Fruit fly (Drosophila melanogaster): ENCODE data around the gene CG14304.

The CG14304 gene

DNA sequence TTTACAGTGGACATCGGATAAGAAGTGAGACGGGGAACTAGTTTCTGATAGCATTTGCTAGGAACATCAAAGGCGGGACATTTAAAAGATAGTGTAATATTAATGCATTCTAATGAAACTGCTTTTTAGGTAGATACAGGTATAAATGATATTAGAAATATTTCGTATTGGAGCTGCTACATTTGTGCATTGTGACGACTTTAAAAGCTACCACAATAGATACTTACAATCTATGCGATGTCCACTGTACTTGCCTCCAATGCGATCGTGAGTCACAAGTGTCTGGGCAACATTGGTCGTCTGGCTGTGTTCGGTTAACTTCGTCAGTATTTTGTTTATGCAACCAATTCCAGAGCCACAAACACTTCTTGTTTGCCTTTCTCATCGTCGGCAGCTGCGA is 48.7 kb upstream of the CG14304 start (continued):
- TF ChIP-seq ash1 (GFP tag; optimal IDR thresholded peaks at IDR 0.05), result no peak
- TF ChIP-seq CG1603 (tag; optimal IDR thresholded peaks at IDR 0.05), result peak; percentile 32
- peak; percentile 32 for TF ChIP-seq Sox100B (GFP tag; optimal IDR thresholded peaks at IDR 0.05)
- TF ChIP-seq sr (GFP tag; IDR thresholded peaks at IDR 0.05), result no peak
- TF ChIP-seq CG14965 (GFP tag; optimal IDR thresholded peaks at IDR 0.05; ENCODE audit: borderline replicate concordance), result no peak
- TF ChIP-seq CG3281 (GFP tag; optimal IDR thresholded peaks at IDR 0.05), result no peak
- no peak for TF ChIP-seq lab (GFP tag; optimal IDR thresholded peaks at IDR 0.05)
- TF ChIP-seq CG12104 (GFP tag; optimal IDR thresholded peaks at IDR 0.05), result no peak
- TF ChIP-seq CG13424 (tag; optimal IDR thresholded peaks at IDR 0.05), result peak; percentile 48
- no peak for TF ChIP-seq wek (GFP tag; optimal IDR thresholded peaks at IDR 0.05)
- TF ChIP-seq jing (GFP tag; optimal IDR thresholded peaks at IDR 0.05), result no peak
- peak; percentile 9 for TF ChIP-seq Ssrp (tag; optimal IDR thresholded peaks at IDR 0.05)
- no peak for TF ChIP-seq pfk (GFP tag; optimal IDR thresholded peaks at IDR 0.05)
- no peak for TF ChIP-seq fd3F (GFP tag; optimal IDR thresholded peaks at IDR 0.05)
- no peak for TF ChIP-seq CG3407 (GFP tag; optimal IDR thresholded peaks at IDR 0.05)
- peak; percentile 12 for TF ChIP-seq CG16863 (GFP tag; optimal IDR thresholded peaks at IDR 0.05)
- TF ChIP-seq vnd (GFP tag; IDR thresholded peaks at IDR 0.05; ENCODE audit: partially characterized antibody), result no peak
- peak; percentile 69 for TF ChIP-seq Med (GFP tag)
- peak; percentile 89 for TF ChIP-seq grau (tag; optimal IDR thresholded peaks at IDR 0.05)
- no peak for TF ChIP-seq sd (tag; optimal IDR thresholded peaks at IDR 0.05)
- TF ChIP-seq chm (GFP tag; IDR thresholded peaks at IDR 0.05), result no peak
- peak; percentile 24 to 86 for TF ChIP-seq Pdp1 (GFP tag; optimal IDR thresholded peaks at IDR 0.05)
- TF ChIP-seq Lim3 (GFP tag; IDR thresholded peaks at IDR 0.05), result no peak
- no peak for TF ChIP-seq Abd-B (GFP tag; optimal IDR thresholded peaks at IDR 0.05)
- no peak for TF ChIP-seq CG13287 (GFP tag; IDR thresholded peaks at IDR 0.05; ENCODE audit: partially characterized antibody)
- TF ChIP-seq CG9817 (tag; optimal IDR thresholded peaks at IDR 0.05), result peak; percentile 47
- no peak for TF ChIP-seq HLHmδ (GFP tag; optimal IDR thresholded peaks at IDR 0.05)
- no peak for TF ChIP-seq hth (optimal IDR thresholded peaks at IDR 0.05)
- no peak for TF ChIP-seq vfl (GFP tag; optimal IDR thresholded peaks at IDR 0.05)
- no peak for TF ChIP-seq dan (GFP tag; IDR thresholded peaks at IDR 0.05)
- TF ChIP-seq kah (GFP tag; optimal IDR thresholded peaks at IDR 0.05), result no peak
- no peak for TF ChIP-seq btn (GFP tag; optimal IDR thresholded peaks at IDR 0.05)
- TF ChIP-seq CG11695 (GFP tag; IDR thresholded peaks at IDR 0.05), result 0 out of 3 replicates have a peak, but pooled peaks have one; percentile 16
- TF ChIP-seq en (GFP tag; optimal IDR thresholded peaks at IDR 0.05), result no peak
- no peak for TF ChIP-seq CG1602 (GFP tag; optimal IDR thresholded peaks at IDR 0.05)
- TF ChIP-seq sim (GFP tag; IDR thresholded peaks at IDR 0.05), result no peak
- no peak for TF ChIP-seq CG15696 (tag; optimal IDR thresholded peaks at IDR 0.05)
- TF ChIP-seq CG4404 (GFP tag; IDR thresholded peaks at IDR 0.05), result no peak
- TF ChIP-seq CG10431 (GFP tag; optimal IDR thresholded peaks at IDR 0.05), result no peak
- TF ChIP-seq CG4617 (GFP tag; optimal IDR thresholded peaks at IDR 0.05; ENCODE audit: borderline replicate concordance), result no peak
- peak in 1 of 2 experiments; percentile 13 for TF ChIP-seq Hr51 (GFP tag; optimal IDR thresholded peaks at IDR 0.05)
- no peak for TF ChIP-seq gcm2 (GFP tag; optimal IDR thresholded peaks at IDR 0.05)
- no peak for TF ChIP-seq Atf6 (GFP tag; IDR thresholded peaks at IDR 0.05)
- no peak for TF ChIP-seq mld (GFP tag; IDR thresholded peaks at IDR 0.05; ENCODE audit: partially characterized antibody)
- no peak for TF ChIP-seq ato (GFP tag; IDR thresholded peaks at IDR 0.05; ENCODE audit: partially characterized antibody)
- peak; percentile 0 for TF ChIP-seq NfI (GFP tag; optimal IDR thresholded peaks at IDR 0.05)
- no peak for TF ChIP-seq lola (GFP tag; optimal IDR thresholded peaks at IDR 0.05)
- TF ChIP-seq sens (GFP tag), result peak; percentile 73
- TF ChIP-seq CG18011 (GFP tag; optimal IDR thresholded peaks at IDR 0.05), result no peak
- no peak for TF ChIP-seq Poxn (GFP tag; IDR thresholded peaks at IDR 0.05)
